Worm (Caenorhabditis elegans) whole organism, L1 larva: Measurements from ENCODE around the gene C09G9.5.

Experiments
- C16A3.4 ChIP-seq: fragments of 150-350 bp; optimal IDR thresholded peaks from 2 replicates; lab custom pipeline; 2014; ENCODE audit warnings: missing biosample characterization, missing genetic modification characterization
- alr-1 ChIP-seq: fragments of 200-800 bp; sonication (Bioruptor generic); optimal IDR thresholded peaks from 2 replicates; lab custom pipeline; 2018; ENCODE audit warnings: borderline replicate concordance, mild to moderate bottlenecking, missing genetic modification characterization, missing compliant biosample characterization
- blmp-1 ChIP-seq: fragments of 150-350 bp; optimal IDR thresholded peaks from 2 replicates; lab custom pipeline; 2014; ENCODE audit warnings: missing biosample characterization, missing genetic modification characterization
- ceh-63 ChIP-seq: fragments of 200-800 bp; sonication (Bioruptor generic); optimal IDR thresholded peaks from 2 replicates; lab custom pipeline; 2018; ENCODE audit warnings: mild to moderate bottlenecking, missing genetic modification characterization, missing compliant biosample characterization
- ceh-82 ChIP-seq, 3 experiments: fragments of 150-350 bp in 1 of 3; sonication (generic microtip) in 2 of 3; optimal IDR thresholded peaks; 2 replicates each; lab custom pipeline; 2014 to 2017; ENCODE audit warnings: missing biosample characterization in 3 of 3, missing genetic modification characterization in 3 of 3
- ceh-90 ChIP-seq: sonication (generic microtip); optimal IDR thresholded peaks from 2 replicates; lab custom pipeline; 2016; ENCODE audit warnings: missing genetic modification characterization, missing compliant biosample characterization
- dpl-1 ChIP-seq, 3 experiments: fragments of 150-350 bp in 2 of 3; sonication (generic microtip) in 1 of 3; optimal IDR thresholded peaks; 2 replicates each; lab custom pipeline; 2014 to 2017; ENCODE audit warnings: missing biosample characterization in 3 of 3, missing genetic modification characterization in 3 of 3, missing genetic modification reagents in 3 of 3
- dsc-1 ChIP-seq: sonication (generic microtip); optimal IDR thresholded peaks from 2 replicates; lab custom pipeline; 2016; ENCODE audit warnings: mild to moderate bottlenecking, missing genetic modification characterization, missing compliant biosample characterization
- efl-1 ChIP-seq, 4 experiments: fragments of 150-350 bp; optimal IDR thresholded peaks in 3 of 4; peaks in 1 of 4; 1 replicate in 1 of 4; 2 replicates in 3 of 4; lab custom pipeline; 2014; ENCODE audit warnings: missing biosample characterization in 2 of 4, missing genetic modification characterization in 2 of 4, missing genetic modification reagents in 2 of 4
- egl-27 ChIP-seq, 2 experiments: fragments of 150-350 bp in 1 of 2; sonication (generic microtip); optimal IDR thresholded peaks; 3 replicates each; lab custom pipeline; 2017 to 2018; ENCODE audit warnings: missing biosample characterization in 2 of 2, missing genetic modification characterization in 2 of 2, missing genetic modification reagents in 2 of 2
- fos-1 ChIP-seq: fragments of 150-350 bp; optimal IDR thresholded peaks from 2 replicates; lab custom pipeline; 2014; ENCODE audit warnings: missing biosample characterization, missing genetic modification characterization
- jun-1 ChIP-seq: fragments of 150-350 bp; optimal IDR thresholded peaks from 2 replicates; lab custom pipeline; 2014; ENCODE audit warnings: missing biosample characterization, missing genetic modification reagents, missing genetic modification characterization
- lin-14 ChIP-seq: fragments of 200-800 bp; sonication (Bioruptor generic); optimal IDR thresholded peaks from 2 replicates; lab custom pipeline; 2018; ENCODE audit warnings: mild to moderate bottlenecking, missing genetic modification characterization, moderate library complexity, missing compliant biosample characterization
- lin-15B ChIP-seq: fragments of 150-350 bp; sonication (generic microtip); optimal IDR thresholded peaks from 3 replicates; lab custom pipeline; 2014; ENCODE audit warnings: missing biosample characterization, missing genetic modification characterization
- lin-35 ChIP-seq, 2 experiments: fragments of 150-350 bp; optimal IDR thresholded peaks; 2 replicates each; lab custom pipeline; 2014; ENCODE audit warnings: missing biosample characterization in 2 of 2, missing genetic modification characterization in 2 of 2, missing genetic modification reagents in 2 of 2
- lsy-2 ChIP-seq, 2 experiments: fragments of 150-350 bp; optimal IDR thresholded peaks; 2 replicates each; lab custom pipeline; 2014; ENCODE audit warnings: missing biosample characterization in 2 of 2, missing genetic modification characterization in 2 of 2
- mdl-1 ChIP-seq, 2 experiments: fragments of 150-350 bp; optimal IDR thresholded peaks; 2 replicates each; lab custom pipeline; 2014 to 2017; ENCODE audit warnings: missing biosample characterization in 2 of 2, missing genetic modification characterization in 2 of 2, inconsistent platforms in 1 of 2
- mep-1 ChIP-seq: fragments of 150-350 bp; optimal IDR thresholded peaks from 2 replicates; lab custom pipeline; 2014; ENCODE audit warnings: missing biosample characterization, missing genetic modification characterization
- nhr-19 ChIP-seq: fragments of 200-800 bp; sonication (Bioruptor generic); conservative IDR thresholded peaks from 2 replicates; pipeline ENCODE4 v1.3.6; 2022; ENCODE audit warnings: missing genetic modification characterization, missing compliant biosample characterization
- nhr-28 ChIP-seq: fragments of 150-350 bp; optimal IDR thresholded peaks from 2 replicates; lab custom pipeline; 2014; ENCODE audit warnings: missing biosample characterization, missing genetic modification characterization
- nhr-47 ChIP-seq: sonication (generic microtip); optimal IDR thresholded peaks from 2 replicates; lab custom pipeline; 2016; ENCODE audit warnings: mild to moderate bottlenecking, missing genetic modification characterization, moderate library complexity, missing compliant biosample characterization
- nhr-71 ChIP-seq: sonication (generic microtip); optimal IDR thresholded peaks from 2 replicates; lab custom pipeline; 2016; ENCODE audit warnings: mild to moderate bottlenecking, missing genetic modification characterization, moderate library complexity, missing compliant biosample characterization
- nhr-77 ChIP-seq: fragments of 150-350 bp; optimal IDR thresholded peaks from 2 replicates; lab custom pipeline; 2014; ENCODE audit warnings: missing biosample characterization, missing genetic modification characterization
- nhr-84 ChIP-seq: sonication (generic microtip); optimal IDR thresholded peaks from 2 replicates; lab custom pipeline; 2017; ENCODE audit warnings: missing biosample characterization, missing genetic modification characterization
- pax-3 ChIP-seq: fragments of 200-800 bp; sonication (Bioruptor generic); optimal IDR thresholded peaks from 2 replicates; lab custom pipeline; 2018; ENCODE audit warnings: mild to moderate bottlenecking, missing genetic modification characterization, moderate library complexity, missing compliant biosample characterization
- rnt-1 ChIP-seq: sonication (generic microtip); optimal IDR thresholded peaks from 2 replicates; lab custom pipeline; 2016; ENCODE audit warnings: mild to moderate bottlenecking, missing genetic modification characterization, moderate library complexity, missing compliant biosample characterization
- skn-1 ChIP-seq: fragments of 150-350 bp; optimal IDR thresholded peaks from 2 replicates; lab custom pipeline; 2014; ENCODE audit warnings: missing biosample characterization, missing genetic modification characterization
- snpc-4 ChIP-seq: fragments of 150-350 bp; optimal IDR thresholded peaks from 2 replicates; lab custom pipeline; 2014; ENCODE audit warnings: missing biosample characterization, missing genetic modification characterization
- snu-23 ChIP-seq: sonication (generic microtip); optimal IDR thresholded peaks from 2 replicates; lab custom pipeline; 2016; ENCODE audit warnings: missing genetic modification characterization, missing compliant biosample characterization
- sox-4 ChIP-seq: sonication (generic microtip); optimal IDR thresholded peaks from 2 replicates; lab custom pipeline; 2016; ENCODE audit warnings: missing genetic modification characterization, missing compliant biosample characterization
- sptf-1 ChIP-seq: fragments of 150-350 bp; optimal IDR thresholded peaks from 2 replicates; lab custom pipeline; 2014; ENCODE audit warnings: missing biosample characterization, missing genetic modification characterization
- sup-37 ChIP-seq: fragments of 200-800 bp; sonication (Bioruptor generic); optimal IDR thresholded peaks from 2 replicates; lab custom pipeline; 2018; ENCODE audit warnings: mild to moderate bottlenecking, missing genetic modification characterization, missing compliant biosample characterization
- swsn-7 ChIP-seq: sonication (generic microtip); optimal IDR thresholded peaks from 2 replicates; lab custom pipeline; 2016; ENCODE audit warnings: missing genetic modification characterization, missing compliant biosample characterization
- unc-130 ChIP-seq: fragments of 150-350 bp; optimal IDR thresholded peaks from 2 replicates; lab custom pipeline; 2017; ENCODE audit warnings: missing biosample characterization, missing genetic modification characterization, inconsistent platforms
- unc-30 ChIP-seq: sonication (generic microtip); optimal IDR thresholded peaks from 2 replicates; lab custom pipeline; 2017; ENCODE audit warnings: missing biosample characterization, missing genetic modification characterization
- xbp-1 ChIP-seq: sonication (generic microtip); optimal IDR thresholded peaks from 2 replicates; lab custom pipeline; 2016; ENCODE audit warnings: missing genetic modification characterization, missing compliant biosample characterization

Gene C09G9.5

ce11 chrIV:8921956-8922355 lies 35.6 kb downstream of the C09G9.5 start, which contains the start of gene D1046.16 (continued):
- peak; percentile 12 for TF ChIP-seq swsn-7 (tag; lab: Kevin White, UChicago)
- peak in 1 of 2 experiments; percentile 7 for TF ChIP-seq mdl-1 (tag; optimal IDR thresholded peaks at IDR 0.05; lab: Kevin White, UChicago)

ce11 chrIV:8923381-8923780 lies 37.1 kb downstream of the C09G9.5 start:
- TF ChIP-seq snpc-4 (tag; lab: Kevin White, UChicago) (no peak), pax-3 (no peak), nhr-84 (tag; lab: Kevin White, UChicago) (no peak)

- TF ChIP-seq dsc-1, result peak; percentile 67
- TF ChIP-seq unc-30 (tag; lab: Kevin White, UChicago), result no peak
These were observed 37.8 kb downstream of the C09G9.5 start for ce11 chrIV:8924126-8924525.

- TF ChIP-seq mep-1 (peak; percentile 41), efl-1 (optimal IDR thresholded peaks at IDR 0.05; lab: Kevin White, UChicago) (peak; percentile 4 to 33), efl-1 (GFP tag; optimal IDR thresholded peaks at IDR 0.05 in 1 of 2; lab: Kevin White, UChicago) (peak; percentile 14 to 86), lsy-2 (tag; optimal IDR thresholded peaks at IDR 0.05; lab: Kevin White, UChicago) (peak in 1 of 2 experiments; percentile 64), nhr-77 (tag; lab: Kevin White, UChicago) (no peak), nhr-47 (peak; percentile 30), skn-1 (peak; percentile 3), C16A3.4 (tag; lab: Kevin White, UChicago) (peak; percentile 28), xbp-1 (tag; lab: Kevin White, UChicago) (peak; percentile 1), lin-14 (peak; percentile 4), lin-35 (GFP tag; optimal IDR thresholded peaks at IDR 0.05; lab: Kevin White, UChicago) (peak in 1 of 2 experiments; percentile 48), snu-23 (GFP tag; lab: Kevin White, UChicago) (peak; percentile 37), unc-130 (peak; percentile 47), ceh-90 (tag; lab: Kevin White, UChicago) (no peak), fos-1 (tag; lab: Kevin White, UChicago) (no peak), alr-1 (tag; lab: Kevin White, UChicago) (no peak), ceh-63 (GFP tag; lab: Kevin White, UChicago) (no peak), blmp-1 (tag; lab: Kevin White, UChicago) (peak; percentile 46), sup-37 (GFP tag; lab: Kevin White, UChicago) (no peak), sptf-1 (no peak), nhr-19 (GFP tag; lab: Robert Waterston, UW) (no peak), nhr-28 (tag; lab: Kevin White, UChicago) (no peak), lin-15B (peak; percentile 12), dpl-1 (GFP tag; optimal IDR thresholded peaks at IDR 0.05; lab: Kevin White, UChicago) (peak; percentile 5 to 33 (median 27)), ceh-82 (tag; optimal IDR thresholded peaks at IDR 0.05; lab: Kevin White, UChicago) (no peak), nhr-71 (tag; lab: Kevin White, UChicago) (peak; percentile 39), swsn-7 (tag; lab: Kevin White, UChicago) (peak; percentile 30)
These were observed 39.7 kb downstream of the C09G9.5 start, which contains the start of the genes D1046.2 and cfim-2 for ce11 chrIV:8925990-8926389. Gene D1046.2 (minus strand): TSS chrIV:8926067. Gene cfim-2 (plus strand): TSS chrIV:8926324.

- TF ChIP-seq egl-27 (tag; optimal IDR thresholded peaks at IDR 0.05; lab: Kevin White, UChicago) (no peak), nhr-71 (tag; lab: Kevin White, UChicago) (no peak), jun-1 (tag; lab: Kevin White, UChicago) (no peak), sox-4 (tag; lab: Kevin White, UChicago) (no peak), nhr-47 (no peak), rnt-1 (no peak)
These were observed 40.2 kb downstream of the C09G9.5 start for ce11 chrIV:8926511-8926910.
